Fruit fly (Drosophila melanogaster): ENCODE data around the gene CD98hc.
A peak's percentile ranks its signal among the peaks of the same experiment; 100 is the strongest.

CD98hc gene

DNA sequence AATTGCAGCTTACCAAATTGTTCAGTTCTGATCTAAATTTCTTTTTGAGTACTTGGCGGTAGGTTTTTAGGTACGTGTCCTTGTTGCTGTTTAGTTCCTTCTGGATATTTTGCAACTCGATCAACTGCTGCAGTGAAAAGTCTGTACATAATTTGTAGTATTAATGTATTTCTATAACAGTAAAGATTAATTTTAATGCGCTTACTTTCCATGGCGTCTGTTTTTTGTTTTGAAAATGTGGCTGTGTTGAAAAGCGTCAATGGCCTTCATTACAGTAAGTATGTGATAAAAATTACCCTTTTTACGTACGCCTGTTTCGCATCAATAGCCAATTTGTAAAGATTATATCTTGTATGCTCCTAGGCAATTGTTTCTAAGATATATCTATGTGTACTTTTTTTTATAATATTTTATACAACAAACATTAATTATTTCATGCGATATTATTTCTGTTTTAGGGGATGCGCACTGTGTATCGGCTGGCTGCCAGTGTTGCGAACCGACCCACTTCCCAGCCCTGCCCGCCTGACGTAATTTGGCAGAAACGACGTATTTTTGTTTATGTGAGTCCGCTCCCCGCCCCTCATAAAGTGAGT lies 22.9 kb upstream of the CD98hc start, which contains the start of the genes Kmn2 and CG2698 (continued):
- TF ChIP-seq cwo (GFP tag; optimal IDR thresholded peaks at IDR 0.05) (peak; percentile 88), CG11093 (GFP tag; IDR thresholded peaks at IDR 0.05) (peak; percentile 98), gsb-n (tag; optimal IDR thresholded peaks at IDR 0.05) (peak; percentile 94), CG13775 (GFP tag; optimal IDR thresholded peaks at IDR 0.05) (peak; percentile 94), unpg (GFP tag; optimal IDR thresholded peaks at IDR 0.05) (peak; percentile 95), z (GFP tag; IDR thresholded peaks at IDR 0.05) (peak; percentile 69; the same call in 2 of the 3 replicates), CG13424 (tag; optimal IDR thresholded peaks at IDR 0.05) (peak; percentile 95), gcm (GFP tag; optimal IDR thresholded peaks at IDR 0.05) (peak; percentile 93), Fer3 (tag; optimal IDR thresholded peaks at IDR 0.05) (peak; percentile 96), crp (GFP tag; optimal IDR thresholded peaks at IDR 0.05) (peak; percentile 18 to 74), CG9727 (GFP tag; optimal IDR thresholded peaks at IDR 0.05) (peak; percentile 96), CG9437 (GFP tag; optimal IDR thresholded peaks at IDR 0.05) (peak; percentile 96), MBD-R2 (GFP tag; IDR thresholded peaks at IDR 0.05) (peak; percentile 98), Bdp1 (GFP tag; optimal IDR thresholded peaks at IDR 0.05) (peak; percentile 74), Optix (GFP tag; IDR thresholded peaks at IDR 0.05) (peak; percentile 95), vnd (GFP tag; IDR thresholded peaks at IDR 0.05; ENCODE audit: partially characterized antibody) (0 out of 3 replicates have a peak, but pooled peaks have one; percentile 48), CG14710 (tag; optimal IDR thresholded peaks at IDR 0.05) (peak; percentile 96), B-H1 (GFP tag; IDR thresholded peaks at IDR 0.05) (peak; percentile 97), HHEX (GFP tag; optimal IDR thresholded peaks at IDR 0.05) (peak; percentile 94), CG2875 (GFP tag; optimal IDR thresholded peaks at IDR 0.05) (peak; percentile 91), CG15601 (tag; optimal IDR thresholded peaks at IDR 0.05) (peak; percentile 91), CG7987 (GFP tag; optimal IDR thresholded peaks at IDR 0.05) (peak; percentile 85), CG3163 (GFP tag; optimal IDR thresholded peaks at IDR 0.05) (peak; percentile 46), knrl (GFP tag; IDR thresholded peaks at IDR 0.05; ENCODE audit: partially characterized antibody) (peak; percentile 55; the same call in 2 of the 3 replicates), seq (GFP tag; IDR thresholded peaks at IDR 0.05) (peak; percentile 97), peb (GFP tag; IDR thresholded peaks at IDR 0.05) (peak; percentile 95), ken (GFP tag; IDR thresholded peaks at IDR 0.05) (peak; percentile 97), CHES-1-like (GFP tag; optimal IDR thresholded peaks at IDR 0.05) (peak; percentile 64), Nf-YA (GFP tag; IDR thresholded peaks at IDR 0.05) (peak; percentile 95), CG5953 (GFP tag; IDR thresholded peaks at IDR 0.05) (peak; percentile 96), nau (GFP tag; optimal IDR thresholded peaks at IDR 0.05) (peak; percentile 90), wek (GFP tag; optimal IDR thresholded peaks at IDR 0.05) (peak; percentile 44), CG12071 (GFP tag; optimal IDR thresholded peaks at IDR 0.05) (peak; percentile 88), CG8388 (GFP tag; optimal IDR thresholded peaks at IDR 0.05) (peak; percentile 94), zen (tag; optimal IDR thresholded peaks at IDR 0.05) (peak; percentile 94), sima (GFP tag; optimal IDR thresholded peaks at IDR 0.05) (peak; percentile 5), unc-4 (GFP tag; IDR thresholded peaks at IDR 0.05; ENCODE audit: partially characterized antibody) (peak; percentile 60), tap (tag; optimal IDR thresholded peaks at IDR 0.05) (peak; percentile 78), CG12769 (tag; optimal IDR thresholded peaks at IDR 0.05) (peak; percentile 74), Usf (GFP tag; optimal IDR thresholded peaks at IDR 0.05) (peak; percentile 91), CG31388 (GFP tag; optimal IDR thresholded peaks at IDR 0.05) (peak; percentile 90), CG10321 (GFP tag; IDR thresholded peaks at IDR 0.05) (peak; percentile 83), Lpt (GFP tag; optimal IDR thresholded peaks at IDR 0.05) (no peak), zf30C (GFP tag; optimal IDR thresholded peaks at IDR 0.05) (no peak), CG31365 (tag; optimal IDR thresholded peaks at IDR 0.05) (peak; percentile 70), CG6272 (GFP tag; IDR thresholded peaks at IDR 0.05) (peak; percentile 97), vvl (GFP tag; IDR thresholded peaks at IDR 0.05) (peak; percentile 99), ranshi (GFP tag; IDR thresholded peaks at IDR 0.05) (peak; percentile 97)
